Fruit fly (Drosophila melanogaster) whole organism, wandering third instar larva: ENCODE results near the gene CG12499.

ENCODE experiments used
- Hnf4 ChIP-seq: fragments of 200-800 bp; sonication (Bioruptor generic); optimal IDR thresholded peaks from 2 replicates; lab custom pipeline; 2016; ENCODE audit warnings: missing biosample characterization, mild to moderate bottlenecking, missing genetic modification characterization
- Jra ChIP-seq: sonication (Bioruptor generic); optimal IDR thresholded peaks from 2 replicates; lab custom pipeline; 2016; ENCODE audit warnings: missing biosample characterization, missing genetic modification characterization

DNA sequence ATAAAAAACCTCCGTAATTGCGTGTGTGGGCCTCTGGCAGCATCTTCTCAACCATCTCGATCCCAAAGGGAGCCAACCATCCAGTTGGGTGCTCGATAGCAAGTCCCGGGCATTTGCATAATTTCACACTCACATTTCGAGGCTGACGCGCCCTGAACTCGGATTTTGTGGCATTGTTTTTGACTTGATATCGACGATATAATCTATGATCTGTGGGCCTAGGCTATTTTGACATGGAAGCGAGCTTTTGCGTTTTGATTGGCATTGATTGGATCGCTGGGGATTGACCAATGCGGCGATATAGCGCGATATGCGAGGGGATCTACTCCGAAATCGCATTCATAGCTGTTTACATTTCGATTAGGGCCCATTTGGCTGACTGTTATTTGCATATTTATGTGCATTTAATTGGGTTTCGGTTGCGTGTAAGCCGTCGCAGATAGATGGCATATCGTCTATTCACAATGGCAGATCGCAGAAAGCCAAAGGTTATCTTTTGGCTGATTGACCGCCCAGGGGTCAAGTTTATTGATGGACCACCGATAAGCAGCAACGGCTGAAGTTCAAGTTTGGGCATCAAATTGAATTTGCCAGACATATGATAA is 14.1 kb downstream of the CG12499 start:
- TF ChIP-seq Jra (GFP tag; lab: Kevin White, UChicago), result no peak
- no peak for TF ChIP-seq Hnf4 (GFP tag; lab: Kevin White, UChicago)
